Worm (Caenorhabditis elegans): ENCODE measurements around the gene Y51H4A.5.
A peak's percentile ranks its signal among the peaks of the same experiment; 100 is the strongest.
"Not testable (repeated sequence)": the region's sequence is repeated elsewhere in the genome, so short reads cannot be mapped to it uniquely, and the experiment has no call there.

Y51H4A.5 gene

ce11 chrIV:16483273-16484204, 42.4 kb downstream of the Y51H4A.5 start:
- TF ChIP-seq egl-5 (tag; optimal IDR thresholded peaks at IDR 0.05) (no peak), unc-39 (tag; optimal IDR thresholded peaks at IDR 0.05) (no peak), ceh-28 (tag; optimal IDR thresholded peaks at IDR 0.05) (peak; percentile 11), lsy-12 (tag; optimal IDR thresholded peaks at IDR 0.05) (no peak), nhr-23 (tag; optimal IDR thresholded peaks at IDR 0.05) (no peak)

- TF ChIP-seq nhr-76 (tag; optimal IDR thresholded peaks at IDR 0.05) (no peak), nhr-11 (tag; optimal IDR thresholded peaks at IDR 0.05) (no peak), ama-1 (optimal IDR thresholded peaks at IDR 0.05) (peak; percentile 58), ceh-82 (tag; optimal IDR thresholded peaks at IDR 0.05) (no peak), tbx-2 (tag; optimal IDR thresholded peaks at IDR 0.05) (no peak), ceh-28 (tag; optimal IDR thresholded peaks at IDR 0.05) (peak; percentile 85), egl-5 (tag; optimal IDR thresholded peaks at IDR 0.05) (peak; percentile 88), sea-2 (GFP tag; optimal IDR thresholded peaks at IDR 0.05) (no peak), elt-2 (tag; optimal IDR thresholded peaks at IDR 0.05) (peak; percentile 20), nhr-77 (tag; optimal IDR thresholded peaks at IDR 0.05) (no peak), R02D3.7 (tag; optimal IDR thresholded peaks at IDR 0.05) (no peak)
Observed at ce11 chrIV:16482790-16483189, 43.1 kb downstream of the Y51H4A.5 start.

DNA sequence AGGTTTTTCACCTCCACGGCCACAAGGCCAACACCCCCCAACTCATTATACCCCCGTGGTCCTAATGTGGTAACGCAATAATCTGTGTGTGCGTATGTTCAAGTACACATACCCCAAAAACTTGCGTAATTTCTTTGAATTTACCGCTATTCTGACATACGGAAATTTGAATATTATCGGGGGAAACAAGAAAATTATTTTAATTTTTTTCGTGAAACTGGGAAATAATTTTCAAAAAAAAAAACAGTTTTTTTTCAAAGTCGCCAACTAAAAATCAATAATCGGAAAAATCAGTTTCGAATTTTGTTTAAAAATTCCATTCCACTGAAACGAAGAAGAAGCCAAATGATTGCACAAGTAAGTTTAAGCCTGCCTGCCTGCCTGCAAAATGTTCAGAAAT, 45.0 kb downstream of the Y51H4A.5 start, which contains the start of gene Y51H4A.938:
TSS of gene Y51H4A.938 (plus strand) at position 301 of the 400 bp plus-strand sequence.
- not testable (repeated sequence) for TF ChIP-seq pqm-1, nhr-76, elt-1 (tag; optimal IDR thresholded peaks at IDR 0.05)

- no peak for TF ChIP-seq fkh-2 (tag; optimal IDR thresholded peaks at IDR 0.05)
- no peak for TF ChIP-seq mml-1 (tag; optimal IDR thresholded peaks at IDR 0.05)
- TF ChIP-seq nhr-77 (tag; optimal IDR thresholded peaks at IDR 0.05), result no peak
- no peak for TF ChIP-seq jun-1 (tag; optimal IDR thresholded peaks at IDR 0.05)
- TF ChIP-seq unc-62 (GFP tag; optimal IDR thresholded peaks at IDR 0.05), result no peak
- TF ChIP-seq eor-1 (tag; optimal IDR thresholded peaks at IDR 0.05), result no peak
- no peak for TF ChIP-seq lin-15B (tag; optimal IDR thresholded peaks at IDR 0.05)
- no peak for TF ChIP-seq nhr-28 (tag; optimal IDR thresholded peaks at IDR 0.05)
- no peak for TF ChIP-seq elt-2 (tag; optimal IDR thresholded peaks at IDR 0.05)
- TF ChIP-seq fos-1 (tag; optimal IDR thresholded peaks at IDR 0.05), result no peak
- no peak for TF ChIP-seq nhr-11 (tag; optimal IDR thresholded peaks at IDR 0.05)
- no peak for TF ChIP-seq pha-4 (tag; optimal IDR thresholded peaks at IDR 0.05)
- no peak for TF ChIP-seq nhr-43 (tag; optimal IDR thresholded peaks at IDR 0.05; ENCODE audit: poor library complexity, severe bottlenecking)
Observed at ce11 chrIV:16477169-16477568, 48.8 kb downstream of the Y51H4A.5 start, which contains the start of gene Y51H4A.1. Gene Y51H4A.1, minus strand, starts transcription at chrIV:16477295.

ce11 chrIV:16476081-16476480, 49.9 kb downstream of the Y51H4A.5 start:
- TF ChIP-seq nhr-23 (tag; optimal IDR thresholded peaks at IDR 0.05) (no peak), ama-1 (optimal IDR thresholded peaks at IDR 0.05) (no peak), nfya-1 (tag; optimal IDR thresholded peaks at IDR 0.05; ENCODE audit: insufficient read depth) (peak; percentile 16), lin-39 (tag; optimal IDR thresholded peaks at IDR 0.05) (peak; percentile 3), fkh-2 (tag; optimal IDR thresholded peaks at IDR 0.05) (no peak)

All from whole organism, L3 larva.